Fruit fly (Drosophila melanogaster): ENCODE results near the gene CG34324.

dm6 chrX:13421059-13421458 lies 36.4 kb downstream of the CG34324 start:
- no peak for TF ChIP-seq psq (optimal IDR thresholded peaks at IDR 0.05)
- no peak for TF ChIP-seq ttk (optimal IDR thresholded peaks at IDR 0.05)
- TF ChIP-seq Sin3A (optimal IDR thresholded peaks at IDR 0.05) = no peak

Data from Kc167 (cell line).